Worm (Caenorhabditis elegans): Measurements from ENCODE around the gene ZK1320.5.

DNA sequence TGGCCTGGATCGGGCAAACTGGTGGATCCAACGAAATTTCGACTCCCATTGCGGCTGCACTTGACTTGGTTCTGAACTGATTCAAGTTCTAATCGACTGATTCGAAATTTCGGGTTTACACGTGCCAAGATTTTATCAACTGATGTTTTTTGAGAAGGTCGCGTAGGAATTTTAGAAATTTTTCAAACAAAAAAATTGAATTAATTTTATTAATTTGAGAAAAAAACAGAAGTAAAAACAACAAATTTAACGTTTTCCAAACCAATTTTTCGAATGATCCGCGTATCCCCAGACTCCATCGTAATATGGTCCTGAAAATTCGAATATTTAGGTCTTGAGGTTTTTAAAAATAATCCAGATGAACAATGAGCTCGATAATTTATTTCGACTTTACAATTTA is 12.6 kb downstream of the ZK1320.5 start, which contains the start of gene ZK1307.3:
- TF ChIP-seq ama-1 (optimal IDR thresholded peaks at IDR 0.05) (no peak), tbx-11 (GFP tag; IDR thresholded peaks at IDR 0.05) (no peak), tbx-37 (GFP tag; conservative IDR thresholded peaks at IDR 0.05) (no peak), B0310.2 (tag; optimal IDR thresholded peaks at IDR 0.05) (no peak), hmg-4 (GFP tag; optimal IDR thresholded peaks at IDR 0.05) (no peak), flt-1 (GFP tag; IDR thresholded peaks at IDR 0.05) (no peak)

Measured in whole organism, early embryonic.